Worm (Caenorhabditis elegans) whole organism, L2 larva: ENCODE data around the gene srsx-31.

Source experiments
- egl-27 ChIP-seq: sonication (generic microtip); optimal IDR thresholded peaks from 3 replicates; lab custom pipeline; 2017; ENCODE audit warnings: missing biosample characterization, missing genetic modification reagents, missing genetic modification characterization
- fos-1 ChIP-seq: fragments of 150-350 bp; optimal IDR thresholded peaks from 2 replicates; lab custom pipeline; 2014; ENCODE audit warnings: missing biosample characterization, missing genetic modification characterization
- nhr-11 ChIP-seq: fragments of 150-350 bp; optimal IDR thresholded peaks from 2 replicates; lab custom pipeline; 2014; ENCODE audit warnings: missing biosample characterization, missing genetic modification characterization
- unc-39 ChIP-seq: fragments of 150-350 bp; optimal IDR thresholded peaks from 2 replicates; lab custom pipeline; 2014; ENCODE audit warnings: missing biosample characterization, missing genetic modification characterization

DNA sequence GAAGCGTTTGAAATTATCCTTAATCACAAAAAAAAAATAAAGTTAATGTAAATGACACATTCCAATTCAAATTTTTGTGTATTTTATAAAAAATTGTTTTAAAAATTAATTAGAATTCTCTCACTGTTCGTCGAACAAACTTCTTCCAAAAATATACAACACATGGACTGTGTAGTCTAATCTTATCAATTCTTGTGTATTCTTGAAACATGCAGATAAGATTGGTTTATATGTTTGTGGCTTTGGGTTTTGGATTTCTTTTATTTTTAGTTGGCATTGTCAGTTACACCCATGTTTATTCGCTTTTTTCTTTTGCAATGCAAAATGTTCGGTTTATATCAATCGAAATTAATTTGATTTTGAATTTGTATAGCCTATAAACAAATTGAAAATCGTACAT is 34.5 kb downstream of the srsx-31 start:
- no peak for TF ChIP-seq nhr-11 (tag; lab: Kevin White, UChicago)
- no peak for TF ChIP-seq unc-39 (tag; lab: Kevin White, UChicago)
- TF ChIP-seq fos-1 (tag; lab: Kevin White, UChicago): no peak
- TF ChIP-seq egl-27 (tag; lab: Kevin White, UChicago): no peak
